Fruit fly (Drosophila melanogaster) whole organism, embryonic: ENCODE results near the gene CG3149.

Experiments used
- Asciz ChIP-seq: fragments of 200-800 bp; sonication (Bioruptor generic); optimal IDR thresholded peaks from 2 replicates; lab custom pipeline; 2017; ENCODE audit warnings: missing biosample characterization, mild to moderate bottlenecking, missing genetic modification characterization, missing genetic modification reagents
- Atf6 ChIP-seq: fragments of 200-800 bp; sonication (Bioruptor generic); IDR thresholded peaks from 2 replicates; pipeline ENCODE4 v1.3.6; 2022; ENCODE audit warnings: missing biosample characterization, missing genetic modification characterization
- CG10366 ChIP-seq: fragments of 200-800 bp; sonication (Bioruptor generic); IDR thresholded peaks from 2 replicates; pipeline ENCODE4 v1.3.6; 2022; ENCODE audit warnings: missing biosample characterization, missing genetic modification characterization
- CG11560 ChIP-seq: fragments of 200-800 bp; sonication (Bioruptor generic); IDR thresholded peaks from 3 replicates; pipeline ENCODE4 v1.3.6; 2022; ENCODE audit warnings: missing biosample characterization, missing genetic modification characterization
- CG12236 ChIP-seq: fragments of 200-800 bp; sonication (Bioruptor generic); optimal IDR thresholded peaks from 2 replicates; lab custom pipeline; 2016; ENCODE audit warnings: missing biosample characterization, missing genetic modification characterization
- CG12299 ChIP-seq: fragments of 200-800 bp; sonication (Bioruptor generic); optimal IDR thresholded peaks from 2 replicates; lab custom pipeline; 2018; ENCODE audit warnings: missing biosample characterization, mild to moderate bottlenecking, missing genetic modification characterization
- CG13424 ChIP-seq: fragments of 200-800 bp; sonication (Bioruptor generic); optimal IDR thresholded peaks from 2 replicates; lab custom pipeline; 2019; ENCODE audit warnings: missing biosample characterization, mild to moderate bottlenecking, missing genetic modification characterization, moderate library complexity
- CG13624 ChIP-seq: fragments of 200-800 bp; sonication (Bioruptor generic); optimal IDR thresholded peaks from 2 replicates; lab custom pipeline; 2016; ENCODE audit warnings: missing biosample characterization, missing genetic modification characterization
- CG14014 ChIP-seq: fragments of 200-800 bp; sonication (Bioruptor generic); IDR thresholded peaks from 2 replicates; pipeline ENCODE4 v1.3.6; 2022; ENCODE audit warnings: missing biosample characterization, missing genetic modification characterization
- CG14050 ChIP-seq: fragments of 200-800 bp; sonication (Bioruptor generic); IDR thresholded peaks from 3 replicates; pipeline ENCODE4 v1.3.6; 2022; ENCODE audit warnings: missing biosample characterization, missing genetic modification characterization
- CG14667 ChIP-seq: fragments of 200-800 bp; sonication (Bioruptor generic); IDR thresholded peaks from 2 replicates; pipeline ENCODE4 v1.3.6; 2022; ENCODE audit warnings: missing biosample characterization, missing genetic modification characterization
- CG1529 ChIP-seq: fragments of 200-800 bp; sonication (Bioruptor generic); optimal IDR thresholded peaks from 3 replicates; lab custom pipeline; 2018; ENCODE audit warnings: missing biosample characterization, missing genetic modification characterization
- CG15696 ChIP-seq: fragments of 200-800 bp; sonication (Bioruptor generic); optimal IDR thresholded peaks from 2 replicates; lab custom pipeline; 2019; ENCODE audit warnings: missing biosample characterization, mild to moderate bottlenecking, missing genetic modification characterization, moderate library complexity
- CG17912 ChIP-seq: fragments of 200-800 bp; sonication (Bioruptor generic); optimal IDR thresholded peaks from 2 replicates; lab custom pipeline; 2018; ENCODE audit warnings: missing biosample characterization, mild to moderate bottlenecking, missing genetic modification characterization
- CG18764 ChIP-seq: fragments of 200-800 bp; sonication (Bioruptor generic); optimal IDR thresholded peaks from 3 replicates; lab custom pipeline; 2016; ENCODE audit warnings: missing biosample characterization, missing genetic modification characterization
- CG2889 ChIP-seq: fragments of 200-800 bp; sonication (Bioruptor generic); IDR thresholded peaks from 3 replicates; pipeline ENCODE4 v1.3.6; 2022; ENCODE audit warnings: missing biosample characterization, missing genetic modification characterization
- CG30020 ChIP-seq: fragments of 200-800 bp; optimal IDR thresholded peaks from 2 replicates; lab custom pipeline; 2019; ENCODE audit warnings: missing biosample characterization, mild to moderate bottlenecking, missing genetic modification characterization, moderate library complexity
- CG3163 ChIP-seq: fragments of 200-800 bp; sonication (Bioruptor generic); optimal IDR thresholded peaks from 3 replicates; lab custom pipeline; 2016; ENCODE audit warnings: missing biosample characterization, missing genetic modification characterization
- CG32532 ChIP-seq: fragments of 200-800 bp; sonication (Bioruptor generic); IDR thresholded peaks from 2 replicates; pipeline ENCODE4 v1.3.6; 2022; ENCODE audit warnings: missing biosample characterization, missing genetic modification characterization
- CG32767 ChIP-seq: fragments of 200-800 bp; sonication (Bioruptor generic); IDR thresholded peaks from 2 replicates; pipeline ENCODE4 v1.3.6; 2022; ENCODE audit warnings: missing biosample characterization, missing genetic modification characterization
- CG3407 ChIP-seq: fragments of 200-800 bp; sonication (Bioruptor generic); optimal IDR thresholded peaks from 2 replicates; lab custom pipeline; 2018; ENCODE audit warnings: missing biosample characterization, mild to moderate bottlenecking, missing genetic modification characterization
- CG3838 ChIP-seq: fragments of 200-800 bp; sonication (Bioruptor generic); optimal IDR thresholded peaks from 3 replicates; lab custom pipeline; 2016; ENCODE audit warnings: missing biosample characterization, missing genetic modification characterization
- CG8359 ChIP-seq: fragments of 200-800 bp; sonication (Bioruptor generic); optimal IDR thresholded peaks from 2 replicates; lab custom pipeline; 2017; ENCODE audit warnings: missing biosample characterization, mild to moderate bottlenecking, missing genetic modification characterization, borderline replicate concordance
- CG9215 ChIP-seq: fragments of 200-800 bp; sonication (Bioruptor generic); IDR thresholded peaks from 2 replicates; pipeline ENCODE4 v1.3.6; 2022; ENCODE audit warnings: missing biosample characterization, missing genetic modification characterization
- CG9932 ChIP-seq: fragments of 200-800 bp; sonication (Bioruptor generic); IDR thresholded peaks from 2 replicates; pipeline ENCODE4 v1.3.6; 2022; ENCODE audit warnings: missing biosample characterization, missing genetic modification characterization
- Hr3 ChIP-seq: fragments of 200-800 bp; sonication (Bioruptor generic); optimal IDR thresholded peaks from 3 replicates; lab custom pipeline; 2016; ENCODE audit warnings: missing biosample characterization, missing genetic modification characterization
- MESR4 ChIP-seq: fragments of 200-800 bp; sonication (Bioruptor generic); optimal IDR thresholded peaks from 2 replicates; lab custom pipeline; 2018; ENCODE audit warnings: missing biosample characterization, mild to moderate bottlenecking, missing genetic modification characterization, moderate library complexity
- Neu2 ChIP-seq: fragments of 200-800 bp; sonication (Bioruptor generic); optimal IDR thresholded peaks from 3 replicates; lab custom pipeline; 2016; ENCODE audit warnings: missing biosample characterization, missing genetic modification characterization, borderline replicate concordance
- Pdp1 ChIP-seq, 2 experiments: fragments of 200-800 bp; sonication (Bioruptor generic); optimal IDR thresholded peaks; 3 replicates each; lab custom pipeline; 2016; ENCODE audit warnings: missing biosample characterization in 2 of 2, missing genetic modification characterization in 2 of 2, mild to moderate bottlenecking in 1 of 2, moderate library complexity in 1 of 2
- Usf ChIP-seq: fragments of 200-800 bp; sonication (Bioruptor generic); optimal IDR thresholded peaks from 2 replicates; lab custom pipeline; 2017; ENCODE audit warnings: missing genotype, missing biosample characterization, missing genetic modification characterization
- Xrp1 ChIP-seq: fragments of 200-800 bp; sonication (Bioruptor generic); IDR thresholded peaks from 2 replicates; pipeline ENCODE4 v1.3.6; 2022; ENCODE audit warnings: missing biosample characterization, missing genetic modification characterization
- ara ChIP-seq: fragments of 200-800 bp; sonication (Bioruptor generic); IDR thresholded peaks from 2 replicates; pipeline ENCODE4 v1.3.6; 2022; ENCODE audit warnings: missing biosample characterization, missing genetic modification characterization
- ase ChIP-seq: fragments of 200-800 bp; sonication (Bioruptor generic); IDR thresholded peaks from 3 replicates; pipeline ENCODE4 v1.3.6; 2022; ENCODE audit warnings: missing biosample characterization, missing genetic modification characterization
- bowl ChIP-seq: fragments of 200-800 bp; sonication (Bioruptor generic); IDR thresholded peaks from 2 replicates; pipeline ENCODE4 v1.3.6; 2022; ENCODE audit warnings: missing biosample characterization, missing genetic modification characterization
- br ChIP-seq: fragments of >200 bp; optimal IDR thresholded peaks from 2 replicates; lab custom pipeline; 2017
- dmrt11E ChIP-seq: fragments of 200-800 bp; sonication (Bioruptor generic); optimal IDR thresholded peaks from 3 replicates; lab custom pipeline; 2018; ENCODE audit warnings: missing biosample characterization, mild to moderate bottlenecking, missing genetic modification characterization, moderate library complexity
- emc ChIP-seq: fragments of 200-800 bp; sonication (Bioruptor generic); optimal IDR thresholded peaks from 2 replicates; lab custom pipeline; 2016; ENCODE audit warnings: missing biosample characterization, missing genetic modification characterization
- h ChIP-seq: fragments of >200 bp; optimal IDR thresholded peaks from 2 replicates; lab custom pipeline; 2017
- her ChIP-seq: fragments of 200-800 bp; sonication (Bioruptor generic); optimal IDR thresholded peaks from 2 replicates; lab custom pipeline; 2016; ENCODE audit warnings: missing biosample characterization, missing genetic modification characterization
- knrl ChIP-seq: fragments of 200-800 bp; sonication (Bioruptor generic); IDR thresholded peaks from 3 replicates; pipeline ENCODE4 v1.3.6; 2022; ENCODE audit warnings: missing biosample characterization, missing genetic modification characterization; ENCODE audit not compliant: partially characterized antibody
- lbe ChIP-seq: fragments of 200-800 bp; sonication (Bioruptor generic); optimal IDR thresholded peaks from 2 replicates; lab custom pipeline; 2016; ENCODE audit warnings: missing biosample characterization, mild to moderate bottlenecking, missing genetic modification characterization
- maf-S ChIP-seq: fragments of 200-800 bp; sonication (Bioruptor generic); optimal IDR thresholded peaks from 2 replicates; lab custom pipeline; 2016; ENCODE audit warnings: missing biosample characterization, missing genetic modification characterization
- nom ChIP-seq: fragments of 200-800 bp; sonication (Bioruptor generic); optimal IDR thresholded peaks from 2 replicates; lab custom pipeline; 2017; ENCODE audit warnings: missing biosample characterization, missing genetic modification characterization, mild to moderate bottlenecking, moderate library complexity, missing genetic modification reagents
- oc ChIP-seq: fragments of 200-800 bp; sonication (Bioruptor generic); optimal IDR thresholded peaks from 2 replicates; lab custom pipeline; 2018; ENCODE audit warnings: missing biosample characterization, mild to moderate bottlenecking, missing genetic modification characterization, moderate library complexity
- pho ChIP-seq: fragments of 200-800 bp; sonication (Bioruptor generic); optimal IDR thresholded peaks from 2 replicates; lab custom pipeline; 2016; ENCODE audit warnings: missing biosample characterization, missing genetic modification characterization
- sqz ChIP-seq: fragments of 200-800 bp; sonication (Bioruptor generic); optimal IDR thresholded peaks from 3 replicates; lab custom pipeline; 2018; ENCODE audit warnings: missing biosample characterization, mild to moderate bottlenecking, missing genetic modification characterization
- trem ChIP-seq: fragments of 200-800 bp; optimal IDR thresholded peaks from 3 replicates; lab custom pipeline; 2019; ENCODE audit warnings: missing biosample characterization, mild to moderate bottlenecking, missing genetic modification characterization, moderate library complexity
- wor ChIP-seq: fragments of 200-800 bp; sonication (Bioruptor generic); IDR thresholded peaks from 2 replicates; pipeline ENCODE4 v1.3.6; 2022; ENCODE audit warnings: missing biosample characterization, missing genetic modification characterization
- zen2 ChIP-seq: fragments of 200-800 bp; sonication (Bioruptor generic); IDR thresholded peaks from 3 replicates; pipeline ENCODE4 v1.3.6; 2022; ENCODE audit warnings: missing biosample characterization, missing genetic modification characterization; ENCODE audit not compliant: partially characterized antibody
- zfh2 ChIP-seq: fragments of 200-800 bp; sonication (Bioruptor generic); optimal IDR thresholded peaks from 2 replicates; lab custom pipeline; 2016; ENCODE audit warnings: missing biosample characterization, missing genetic modification characterization

Gene CG3149

DNA sequence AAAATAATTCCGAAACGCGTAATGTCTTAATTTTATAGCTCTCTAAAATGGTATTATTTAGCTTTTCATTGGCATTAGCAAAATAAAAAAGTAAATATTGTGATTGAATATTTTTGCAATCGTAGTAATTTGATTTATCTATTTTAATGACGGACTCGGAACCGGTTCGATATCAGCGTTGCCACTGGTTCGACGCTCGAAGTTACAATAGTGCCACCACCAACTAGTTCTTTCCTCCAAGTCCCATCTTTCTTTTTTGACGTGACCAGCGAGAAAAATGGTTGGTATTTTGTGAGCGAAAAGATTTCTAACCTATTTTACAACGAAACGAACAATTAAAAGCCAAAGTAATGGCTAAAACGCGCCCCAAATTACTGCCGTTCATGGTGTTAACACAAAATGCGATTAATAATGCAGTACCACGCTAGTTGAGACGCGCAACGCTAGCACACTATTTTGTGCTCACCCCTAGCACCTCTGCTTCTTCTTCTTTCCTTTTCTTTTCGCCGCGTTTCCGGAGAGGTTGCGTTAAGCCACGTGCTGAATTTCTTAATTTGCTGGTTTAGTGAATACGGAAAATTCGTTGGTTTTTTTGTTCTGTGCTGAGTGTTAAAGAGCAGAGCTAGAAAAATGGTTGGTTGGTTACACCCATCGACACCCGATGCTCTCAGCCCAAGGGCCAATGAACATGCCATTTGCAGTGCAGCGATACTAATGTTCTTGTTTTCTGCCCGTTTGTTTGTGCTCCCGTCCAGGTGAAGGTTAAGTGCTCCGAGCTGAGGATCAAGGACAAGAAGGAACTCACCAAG, 22.6 kb downstream of the CG3149 start, which contains the start of gene RpL35 (continued):
- no peak for TF ChIP-seq pho (GFP tag; lab: Kevin White, UChicago)
- TF ChIP-seq CG3838 (GFP tag; lab: Kevin White, UChicago): no peak
- no peak for TF ChIP-seq wor (GFP tag; lab: Robert Waterston, UW)
- TF ChIP-seq CG3407: no peak
- no peak for TF ChIP-seq CG14050 (GFP tag; lab: Robert Waterston, UW)
- TF ChIP-seq Hr3 (GFP tag; lab: Kevin White, UChicago): no peak
- TF ChIP-seq lbe: no peak
- no peak; the same call in 2 of the 3 replicates for TF ChIP-seq zen2
- peak; percentile 50 for TF ChIP-seq Atf6 (GFP tag; lab: Robert Waterston, UW)
- peak; percentile 47 for TF ChIP-seq CG13624
- no peak for TF ChIP-seq CG14667
- no peak for TF ChIP-seq dmrt11E (tag; lab: Kevin White, UChicago)
- peak; percentile 65 for TF ChIP-seq knrl (GFP tag; lab: Robert Waterston, UW)
- no peak for TF ChIP-seq CG10366
- TF ChIP-seq maf-S (GFP tag; lab: Kevin White, UChicago): no peak
- TF ChIP-seq Usf: no peak
- TF ChIP-seq CG32767 (GFP tag; lab: Robert Waterston, UW): no peak
- peak; percentile 18; the same call in 1 of the 2 replicates for TF ChIP-seq CG14014 (GFP tag; lab: Robert Waterston, UW)
- TF ChIP-seq CG12299 (tag; lab: Kevin White, UChicago): no peak
- TF ChIP-seq Pdp1 (GFP tag; optimal IDR thresholded peaks at IDR 0.05; lab: Kevin White, UChicago): peak; percentile 24 to 36
- TF ChIP-seq sqz (GFP tag; lab: Kevin White, UChicago): peak; percentile 36
- TF ChIP-seq CG15696 (tag; lab: Kevin White, UChicago): peak; percentile 7
- TF ChIP-seq CG1529 (GFP tag; lab: Kevin White, UChicago): peak; percentile 20
- TF ChIP-seq trem (tag; lab: Kevin White, UChicago): no peak
- TF ChIP-seq nom (GFP tag; lab: Kevin White, UChicago): peak; percentile 77
- no peak for TF ChIP-seq emc (GFP tag; lab: Kevin White, UChicago)
- no peak for TF ChIP-seq ase (GFP tag; lab: Robert Waterston, UW)
- peak; percentile 31 for TF ChIP-seq CG3163
- peak; percentile 24; the same call in 1 of the 2 replicates for TF ChIP-seq CG9932 (GFP tag; lab: Robert Waterston, UW)
- peak; percentile 13 for TF ChIP-seq zfh2 (GFP tag; lab: Kevin White, UChicago)
- TF ChIP-seq CG8359: peak; percentile 6
- TF ChIP-seq oc (tag; lab: Kevin White, UChicago): no peak
- no peak for TF ChIP-seq h (lab: Kevin White, UChicago)
- no peak for TF ChIP-seq Neu2
- peak; percentile 17 for TF ChIP-seq CG12236 (GFP tag; lab: Kevin White, UChicago)
- TF ChIP-seq br (lab: Kevin White, UChicago): no peak
- peak; percentile 23; the same call in 1 of the 2 replicates for TF ChIP-seq Xrp1 (GFP tag; lab: Robert Waterston, UW)
- TF ChIP-seq CG30020: no peak
- TF ChIP-seq ara (GFP tag; lab: Robert Waterston, UW): no peak
- TF ChIP-seq CG18764 (GFP tag; lab: Kevin White, UChicago): no peak
- peak; percentile 93 for TF ChIP-seq MESR4 (GFP tag; lab: Kevin White, UChicago)
- TF ChIP-seq CG13424 (tag; lab: Kevin White, UChicago): peak; percentile 9
- no peak for TF ChIP-seq CG2889 (GFP tag; lab: Robert Waterston, UW)
- no peak for TF ChIP-seq CG11560
- TF ChIP-seq CG17912: peak; percentile 19
- TF ChIP-seq Asciz (GFP tag; lab: Kevin White, UChicago): peak; percentile 54
- TF ChIP-seq bowl (GFP tag; lab: Robert Waterston, UW): no peak
- TF ChIP-seq her (GFP tag; lab: Kevin White, UChicago): peak; percentile 50
- TF ChIP-seq CG32532 (GFP tag; lab: Robert Waterston, UW): peak; percentile 52; the same call in 1 of the 2 replicates
- no peak for TF ChIP-seq CG9215 (GFP tag; lab: Robert Waterston, UW)
